Fruit fly (Drosophila melanogaster) whole organism, embryonic: ENCODE data around the gene Rift.

Experiments
- CG10565 ChIP-seq: fragments of 200-800 bp; sonication (Bioruptor generic); optimal IDR thresholded peaks from 3 replicates; lab custom pipeline; 2016; ENCODE audit warnings: missing biosample characterization, mild to moderate bottlenecking, missing genetic modification characterization
- CG12391 ChIP-seq: fragments of 200-800 bp; sonication (Bioruptor generic); optimal IDR thresholded peaks from 3 replicates; lab custom pipeline; 2018; ENCODE audit warnings: missing biosample characterization, mild to moderate bottlenecking, missing genetic modification characterization, moderate library complexity
- CG13123 ChIP-seq: fragments of 200-800 bp; sonication (Bioruptor generic); optimal IDR thresholded peaks from 2 replicates; lab custom pipeline; 2016; ENCODE audit warnings: missing biosample characterization, missing genetic modification characterization
- CG13287 ChIP-seq: fragments of 200-800 bp; sonication (Bioruptor generic); IDR thresholded peaks from 2 replicates; pipeline ENCODE4 v1.3.6; 2022; ENCODE audit warnings: missing biosample characterization, missing genetic modification characterization; ENCODE audit not compliant: partially characterized antibody
- CG13775 ChIP-seq: fragments of 200-800 bp; sonication (Bioruptor generic); optimal IDR thresholded peaks from 3 replicates; lab custom pipeline; 2017; ENCODE audit warnings: missing biosample characterization, mild to moderate bottlenecking, missing genetic modification characterization
- CG14710 ChIP-seq: fragments of 200-800 bp; sonication (Bioruptor generic); optimal IDR thresholded peaks from 3 replicates; lab custom pipeline; 2019; ENCODE audit warnings: missing biosample characterization, mild to moderate bottlenecking, missing genetic modification characterization, moderate library complexity
- CG15601 ChIP-seq: fragments of 200-800 bp; sonication (Bioruptor generic); optimal IDR thresholded peaks from 3 replicates; lab custom pipeline; 2019; ENCODE audit warnings: missing biosample characterization, mild to moderate bottlenecking, missing genetic modification characterization, moderate library complexity
- CG1602 ChIP-seq: fragments of 200-800 bp; sonication (Bioruptor generic); optimal IDR thresholded peaks from 3 replicates; lab custom pipeline; 2016; ENCODE audit warnings: missing biosample characterization, missing genetic modification characterization
- CG17385 ChIP-seq: fragments of 200-800 bp; sonication (Bioruptor generic); optimal IDR thresholded peaks from 3 replicates; lab custom pipeline; 2018; ENCODE audit warnings: missing biosample characterization, mild to moderate bottlenecking, missing genetic modification characterization
- CG18764 ChIP-seq: fragments of 200-800 bp; sonication (Bioruptor generic); optimal IDR thresholded peaks from 3 replicates; lab custom pipeline; 2016; ENCODE audit warnings: missing biosample characterization, missing genetic modification characterization
- CG2116 ChIP-seq: fragments of 200-800 bp; sonication (Bioruptor generic); optimal IDR thresholded peaks from 3 replicates; lab custom pipeline; 2018; ENCODE audit warnings: missing biosample characterization, mild to moderate bottlenecking, missing genetic modification characterization
- CG2712 ChIP-seq: fragments of 200-800 bp; optimal IDR thresholded peaks from 3 replicates; lab custom pipeline; 2019; ENCODE audit warnings: missing biosample characterization, mild to moderate bottlenecking, missing genetic modification characterization, moderate library complexity
- CG34224 ChIP-seq: fragments of 200-800 bp; sonication (Bioruptor generic); IDR thresholded peaks from 3 replicates; pipeline ENCODE4 v1.3.6; 2022; ENCODE audit warnings: missing biosample characterization, missing genetic modification characterization; ENCODE audit not compliant: partially characterized antibody
- CG4617 ChIP-seq: fragments of 200-800 bp; sonication (Bioruptor generic); optimal IDR thresholded peaks from 3 replicates; lab custom pipeline; 2016; ENCODE audit warnings: missing biosample characterization, missing genetic modification characterization, borderline replicate concordance
- CG5245 ChIP-seq: fragments of 200-800 bp; sonication (Bioruptor generic); optimal IDR thresholded peaks from 3 replicates; lab custom pipeline; 2016; ENCODE audit warnings: missing biosample characterization, missing genetic modification characterization
- CG7963 ChIP-seq: fragments of 200-800 bp; sonication (Bioruptor generic); IDR thresholded peaks from 3 replicates; pipeline ENCODE4 v1.3.6; 2022; ENCODE audit warnings: missing biosample characterization, missing genetic modification characterization; ENCODE audit not compliant: partially characterized antibody
- CG8359 ChIP-seq: fragments of 200-800 bp; sonication (Bioruptor generic); optimal IDR thresholded peaks from 2 replicates; lab custom pipeline; 2017; ENCODE audit warnings: missing biosample characterization, mild to moderate bottlenecking, missing genetic modification characterization, borderline replicate concordance
- CG9437 ChIP-seq: fragments of 200-800 bp; sonication (Bioruptor generic); optimal IDR thresholded peaks from 2 replicates; lab custom pipeline; 2018; ENCODE audit warnings: missing biosample characterization, mild to moderate bottlenecking, missing genetic modification characterization
- Gsc ChIP-seq: fragments of 200-800 bp; sonication (Bioruptor generic); IDR thresholded peaks from 2 replicates; pipeline ENCODE4 v1.3.6; 2022; ENCODE audit warnings: missing biosample characterization, missing genetic modification characterization
- HLH4C ChIP-seq: fragments of 200-800 bp; sonication (Bioruptor generic); IDR thresholded peaks from 3 replicates; pipeline ENCODE4 v1.3.6; 2022; ENCODE audit warnings: missing biosample characterization, missing genetic modification characterization; ENCODE audit not compliant: partially characterized antibody
- Hr3 ChIP-seq: fragments of 200-800 bp; sonication (Bioruptor generic); optimal IDR thresholded peaks from 3 replicates; lab custom pipeline; 2016; ENCODE audit warnings: missing biosample characterization, missing genetic modification characterization
- Nf-YC ChIP-seq: fragments of 200-800 bp; optimal IDR thresholded peaks from 3 replicates; lab custom pipeline; 2019; ENCODE audit warnings: missing biosample characterization, mild to moderate bottlenecking, missing genetic modification characterization, moderate library complexity
- Xbp1 ChIP-seq: fragments of 200-800 bp; sonication (Bioruptor generic); optimal IDR thresholded peaks from 3 replicates; lab custom pipeline; 2016; ENCODE audit warnings: missing biosample characterization, mild to moderate bottlenecking, missing genetic modification characterization
- ap ChIP-seq: fragments of 200-800 bp; sonication (Bioruptor generic); IDR thresholded peaks from 2 replicates; pipeline ENCODE4 v1.3.6; 2022; ENCODE audit warnings: missing biosample characterization, missing genetic modification characterization
- ato ChIP-seq: fragments of 200-800 bp; sonication (Bioruptor generic); IDR thresholded peaks from 2 replicates; pipeline ENCODE4 v1.3.6; 2022; ENCODE audit warnings: missing biosample characterization, missing genetic modification characterization; ENCODE audit not compliant: partially characterized antibody
- bsh ChIP-seq, 2 experiments: fragments of 200-800 bp; sonication (Bioruptor generic); optimal IDR thresholded peaks; 2 replicates each; lab custom pipeline; 2017 to 2018; ENCODE audit warnings: mild to moderate bottlenecking in 2 of 2, missing biosample characterization in 2 of 2, missing genetic modification characterization in 2 of 2, moderate library complexity in 1 of 2
- cad ChIP-seq: fragments of >200 bp; optimal IDR thresholded peaks from 2 replicates; lab custom pipeline; 2017; ENCODE audit warnings: missing biosample characterization, missing genetic modification characterization
- crp ChIP-seq, 2 experiments: fragments of 200-800 bp; sonication (Bioruptor generic); optimal IDR thresholded peaks; 2 replicates in 1 of 2; 3 replicates in 1 of 2; lab custom pipeline; 2017; ENCODE audit warnings: missing biosample characterization in 2 of 2, missing genetic modification characterization in 2 of 2, mild to moderate bottlenecking in 1 of 2, moderate library complexity in 1 of 2
- dmrt11E ChIP-seq: fragments of 200-800 bp; sonication (Bioruptor generic); optimal IDR thresholded peaks from 3 replicates; lab custom pipeline; 2018; ENCODE audit warnings: missing biosample characterization, mild to moderate bottlenecking, missing genetic modification characterization, moderate library complexity
- dpn ChIP-seq, 2 experiments: fragments of 200-800 bp; sonication (Bioruptor generic); optimal IDR thresholded peaks; 3 replicates each; lab custom pipeline; 2016; ENCODE audit warnings: missing biosample characterization in 2 of 2, missing genetic modification characterization in 2 of 2
- gfzf ChIP-seq: fragments of 200-800 bp; sonication (Bioruptor generic); optimal IDR thresholded peaks from 2 replicates; lab custom pipeline; 2016; ENCODE audit warnings: missing biosample characterization, mild to moderate bottlenecking, missing genetic modification characterization, moderate library complexity
- gro ChIP-seq: fragments of 200-800 bp; sonication (Bioruptor generic); optimal IDR thresholded peaks from 2 replicates; lab custom pipeline; 2016; ENCODE audit warnings: missing biosample characterization, missing genetic modification characterization
- hb ChIP-seq: fragments of 200-800 bp; sonication (Bioruptor generic); IDR thresholded peaks from 3 replicates; pipeline ENCODE4 v1.3.6; 2022; ENCODE audit warnings: missing biosample characterization, missing genetic modification characterization; ENCODE audit not compliant: partially characterized antibody
- hbn ChIP-seq: fragments of 200-800 bp; sonication (Bioruptor generic); IDR thresholded peaks from 2 replicates; pipeline ENCODE4 v1.3.6; 2022; ENCODE audit warnings: missing biosample characterization, missing genetic modification characterization; ENCODE audit not compliant: partially characterized antibody
- knrl ChIP-seq: fragments of 200-800 bp; sonication (Bioruptor generic); IDR thresholded peaks from 3 replicates; pipeline ENCODE4 v1.3.6; 2022; ENCODE audit warnings: missing biosample characterization, missing genetic modification characterization; ENCODE audit not compliant: partially characterized antibody
- lilli ChIP-seq: fragments of 200-800 bp; sonication (Bioruptor generic); optimal IDR thresholded peaks from 3 replicates; lab custom pipeline; 2016; ENCODE audit warnings: missing biosample characterization, missing genetic modification characterization
- lmd ChIP-seq: fragments of 200-800 bp; sonication (Bioruptor generic); IDR thresholded peaks from 2 replicates; pipeline ENCODE4 v1.3.6; 2022; ENCODE audit warnings: missing biosample characterization, missing genetic modification characterization
- lola ChIP-seq, 3 experiments: fragments of >200 bp in 2 of 3; fragments of 200-800 bp in 1 of 3; sonication (Bioruptor generic) in 1 of 3; optimal IDR thresholded peaks; 2 replicates each; lab custom pipeline; 2017 to 2019; ENCODE audit warnings: missing biosample characterization in 3 of 3, missing genetic modification characterization in 3 of 3, mild to moderate bottlenecking in 1 of 3, moderate library complexity in 1 of 3
- pros ChIP-seq: fragments of 200-800 bp; sonication (Bioruptor generic); optimal IDR thresholded peaks from 3 replicates; lab custom pipeline; 2019; ENCODE audit warnings: missing biosample characterization, mild to moderate bottlenecking, missing genetic modification characterization, moderate library complexity
- sr ChIP-seq: fragments of 200-800 bp; sonication (Bioruptor generic); IDR thresholded peaks from 3 replicates; pipeline ENCODE4 v1.3.6; 2022; ENCODE audit warnings: missing biosample characterization, missing genetic modification characterization
- sug ChIP-seq: fragments of 200-800 bp; optimal IDR thresholded peaks from 2 replicates; lab custom pipeline; 2019; ENCODE audit warnings: missing biosample characterization, mild to moderate bottlenecking, missing genetic modification characterization, moderate library complexity
- tna ChIP-seq: fragments of 200-800 bp; sonication (Bioruptor generic); IDR thresholded peaks from 2 replicates; pipeline ENCODE4 v1.3.6; 2022; ENCODE audit warnings: missing biosample characterization, missing genetic modification characterization; ENCODE audit not compliant: partially characterized antibody
- unc-4 ChIP-seq: fragments of 200-800 bp; sonication (Bioruptor generic); IDR thresholded peaks from 2 replicates; pipeline ENCODE4 v1.3.6; 2022; ENCODE audit warnings: missing biosample characterization, missing genetic modification characterization; ENCODE audit not compliant: partially characterized antibody
- vnd ChIP-seq: fragments of 200-800 bp; sonication (Bioruptor generic); IDR thresholded peaks from 3 replicates; pipeline ENCODE4 v1.3.6; 2022; ENCODE audit warnings: missing biosample characterization, missing genetic modification characterization; ENCODE audit not compliant: partially characterized antibody
- zen2 ChIP-seq: fragments of 200-800 bp; sonication (Bioruptor generic); IDR thresholded peaks from 3 replicates; pipeline ENCODE4 v1.3.6; 2022; ENCODE audit warnings: missing biosample characterization, missing genetic modification characterization; ENCODE audit not compliant: partially characterized antibody
- zfh2 ChIP-seq: fragments of 200-800 bp; sonication (Bioruptor generic); optimal IDR thresholded peaks from 2 replicates; lab custom pipeline; 2016; ENCODE audit warnings: missing biosample characterization, missing genetic modification characterization

Gene Rift

DNA sequence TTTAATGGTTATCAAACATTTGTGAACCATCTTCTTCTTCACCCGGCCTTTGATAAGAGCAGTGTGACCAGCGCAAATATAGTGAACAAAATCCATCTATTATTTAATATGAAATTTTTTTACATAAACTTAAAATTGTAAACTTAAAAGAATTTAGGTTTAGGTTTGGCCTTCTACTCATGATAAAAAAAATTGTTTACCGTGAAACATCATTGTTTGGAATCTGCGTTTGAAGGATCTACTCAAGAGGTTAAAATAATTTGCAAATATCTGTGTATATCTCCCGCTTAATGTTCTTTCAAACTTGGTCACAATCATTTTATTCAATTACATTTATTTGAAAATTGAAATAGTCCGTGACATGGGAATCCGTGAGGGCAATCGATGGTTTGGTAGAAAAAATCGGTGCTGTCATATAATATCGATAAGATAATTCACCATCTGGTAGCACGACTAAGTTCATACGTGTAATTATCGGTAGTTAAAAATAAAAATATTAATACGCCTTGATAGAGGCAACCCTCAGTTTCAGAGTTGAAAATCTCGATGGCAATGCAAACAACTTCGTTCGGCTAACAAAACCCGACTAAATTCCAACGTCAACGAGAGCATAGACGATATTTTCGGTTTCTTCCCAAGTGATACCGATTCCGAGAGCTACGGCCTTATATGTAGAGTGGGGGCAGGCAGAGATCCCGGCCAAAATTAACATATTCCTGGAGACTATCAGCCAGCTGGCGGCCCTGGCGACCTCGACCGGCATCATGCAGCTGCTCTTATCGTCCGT is 38.0 kb downstream of the Rift start, which contains the start of the genes betaGlu and sip3 (continued):
- peak; percentile 96 for TF ChIP-seq CG17385
- peak; percentile 91 for TF ChIP-seq CG7963 (GFP tag; lab: Robert Waterston, UW)
- peak; percentile 93 for TF ChIP-seq HLH4C (GFP tag; lab: Robert Waterston, UW)
- TF ChIP-seq CG13775 (GFP tag; lab: Kevin White, UChicago): peak; percentile 19
- TF ChIP-seq lilli (GFP tag; lab: Kevin White, UChicago): peak; percentile 61
- TF ChIP-seq cad (GFP tag; lab: Kevin White, UChicago): no peak
- peak; percentile 12 for TF ChIP-seq CG9437 (GFP tag; lab: Kevin White, UChicago)
- TF ChIP-seq crp (GFP tag; optimal IDR thresholded peaks at IDR 0.05; lab: Kevin White, UChicago): peak in 1 of 2 experiments; percentile 48
- TF ChIP-seq ap: no peak
- peak; percentile 86 for TF ChIP-seq zen2 (GFP tag; lab: Robert Waterston, UW)
- peak; percentile 52 for TF ChIP-seq Xbp1 (GFP tag; lab: Kevin White, UChicago)
- no peak for TF ChIP-seq gro (GFP tag; lab: Kevin White, UChicago)
- peak; percentile 2 to 21 for TF ChIP-seq dpn (GFP tag; optimal IDR thresholded peaks at IDR 0.05; lab: Kevin White, UChicago)
- TF ChIP-seq CG13287 (GFP tag; lab: Robert Waterston, UW): peak; percentile 93
- peak; percentile 28 for TF ChIP-seq CG4617 (GFP tag; lab: Kevin White, UChicago)
- TF ChIP-seq tna (GFP tag; lab: Robert Waterston, UW): peak; percentile 93
- TF ChIP-seq hb (GFP tag; lab: Robert Waterston, UW): peak; percentile 90
- TF ChIP-seq dmrt11E: peak; percentile 21
- TF ChIP-seq zfh2 (GFP tag; lab: Kevin White, UChicago): no peak
- no peak for TF ChIP-seq bsh (GFP tag; optimal IDR thresholded peaks at IDR 0.05; lab: Kevin White, UChicago)
- TF ChIP-seq Gsc: no peak
- peak; percentile 11 for TF ChIP-seq CG18764
- TF ChIP-seq CG1602: peak; percentile 11
- peak; percentile 42 for TF ChIP-seq Hr3 (GFP tag; lab: Kevin White, UChicago)
- TF ChIP-seq CG8359 (GFP tag; lab: Kevin White, UChicago): no peak
- peak; percentile 42 for TF ChIP-seq CG15601 (tag; lab: Kevin White, UChicago)
- peak; percentile 65 for TF ChIP-seq CG12391
- TF ChIP-seq lmd (GFP tag; lab: Robert Waterston, UW): no peak
- TF ChIP-seq CG14710: peak; percentile 64
- TF ChIP-seq sr (GFP tag; lab: Robert Waterston, UW): no peak
- no peak for TF ChIP-seq pros (GFP tag; lab: Kevin White, UChicago)
- TF ChIP-seq CG2116 (GFP tag; lab: Kevin White, UChicago): peak; percentile 89
- TF ChIP-seq CG10565 (GFP tag; lab: Kevin White, UChicago): no peak
- peak; percentile 52 for TF ChIP-seq CG2712
- peak in 1 of 3 experiments; percentile 46 for TF ChIP-seq lola (GFP tag; optimal IDR thresholded peaks at IDR 0.05; lab: Kevin White, UChicago)
- TF ChIP-seq CG5245: no peak
- peak; percentile 86 for TF ChIP-seq hbn (GFP tag; lab: Robert Waterston, UW)
- peak; percentile 0 for TF ChIP-seq CG13123
- peak; percentile 89 for TF ChIP-seq unc-4
- peak; percentile 20 for TF ChIP-seq sug (tag; lab: Kevin White, UChicago)
- TF ChIP-seq knrl (GFP tag; lab: Robert Waterston, UW): peak; percentile 93
- TF ChIP-seq vnd: peak; percentile 89
- peak; percentile 91 for TF ChIP-seq ato (GFP tag; lab: Robert Waterston, UW)
- peak; percentile 40 for TF ChIP-seq Nf-YC (tag; lab: Kevin White, UChicago)
- TF ChIP-seq gfzf (GFP tag; lab: Kevin White, UChicago): peak; percentile 66
- TF ChIP-seq CG34224 (GFP tag; lab: Robert Waterston, UW): peak; percentile 89
